Worm (Caenorhabditis elegans) whole organism, L3 larva: ENCODE measurements around the gene sec-31.

Experiments used
- aly-2 ChIP-seq: fragments of 150-350 bp; optimal IDR thresholded peaks from 2 replicates; lab custom pipeline; 2014; ENCODE audit warnings: missing biosample characterization, missing genetic modification characterization
- ama-1 ChIP-seq: fragments of 150-350 bp; optimal IDR thresholded peaks from 2 replicates; lab custom pipeline; 2018
- ceh-16 ChIP-seq: sonication (generic microtip); optimal IDR thresholded peaks from 2 replicates; lab custom pipeline; 2017; ENCODE audit warnings: missing biosample characterization, missing genetic modification characterization
- ceh-28 ChIP-seq: fragments of 150-350 bp; optimal IDR thresholded peaks from 2 replicates; lab custom pipeline; 2014; ENCODE audit warnings: missing biosample characterization, missing genetic modification reagents, missing genetic modification characterization
- egl-27 ChIP-seq: sonication (generic microtip); optimal IDR thresholded peaks from 4 replicates; lab custom pipeline; 2017; ENCODE audit warnings: missing biosample characterization, missing genetic modification reagents, missing genetic modification characterization
- egl-5 ChIP-seq: fragments of 150-350 bp; optimal IDR thresholded peaks from 2 replicates; lab custom pipeline; 2017; ENCODE audit warnings: missing biosample characterization, missing genetic modification reagents, missing genetic modification characterization, inconsistent platforms
- elt-1 ChIP-seq: fragments of 150-350 bp; optimal IDR thresholded peaks from 2 replicates; lab custom pipeline; 2014; ENCODE audit warnings: missing biosample characterization, missing genetic modification characterization
- elt-2 ChIP-seq: sonication (generic microtip); optimal IDR thresholded peaks from 2 replicates; lab custom pipeline; 2016; ENCODE audit warnings: missing genetic modification reagents, mild to moderate bottlenecking, missing genetic modification characterization, missing compliant biosample characterization
- elt-3 ChIP-seq, 3 experiments: fragments of 150-350 bp in 1 of 3; sonication (generic microtip) in 2 of 3; optimal IDR thresholded peaks; 2 replicates in 2 of 3; 4 replicates in 1 of 3; lab custom pipeline; 2014 to 2017; ENCODE audit warnings: missing biosample characterization in 3 of 3, missing genetic modification characterization in 3 of 3
- eor-1 ChIP-seq, 2 experiments: fragments of 150-350 bp; optimal IDR thresholded peaks; 2 replicates each; lab custom pipeline; 2014 to 2018; ENCODE audit warnings: missing biosample characterization in 2 of 2, missing genetic modification characterization in 2 of 2
- fos-1 ChIP-seq: fragments of 150-350 bp; optimal IDR thresholded peaks from 2 replicates; lab custom pipeline; 2014; ENCODE audit warnings: missing biosample characterization, missing genetic modification characterization
- hmg-11 ChIP-seq: sonication (generic microtip); optimal IDR thresholded peaks from 2 replicates; lab custom pipeline; 2016; ENCODE audit warnings: missing genetic modification characterization, missing compliant biosample characterization
- lin-15B ChIP-seq: fragments of 150-350 bp; optimal IDR thresholded peaks from 2 replicates; lab custom pipeline; 2014; ENCODE audit warnings: missing biosample characterization, missing genetic modification characterization
- lin-39 ChIP-seq: fragments of 150-350 bp; optimal IDR thresholded peaks from 2 replicates; lab custom pipeline; 2018; ENCODE audit warnings: missing biosample characterization, missing genetic modification reagents, missing genetic modification characterization
- lsy-12 ChIP-seq: sonication (generic microtip); optimal IDR thresholded peaks from 2 replicates; lab custom pipeline; 2016; ENCODE audit warnings: mild to moderate bottlenecking, missing genetic modification characterization, missing compliant biosample characterization
- nfya-1 ChIP-seq: sonication (generic microtip); optimal IDR thresholded peaks from 2 replicates; lab custom pipeline; 2017; ENCODE audit warnings: missing genetic modification characterization, mild to moderate bottlenecking, missing compliant biosample characterization, antibody characterized with exemption, moderate library complexity; ENCODE audit not compliant: insufficient read depth
- nhr-23 ChIP-seq: fragments of 150-350 bp; optimal IDR thresholded peaks from 2 replicates; lab custom pipeline; 2014; ENCODE audit warnings: missing biosample characterization, missing genetic modification reagents, missing genetic modification characterization
- nhr-237 ChIP-seq: fragments of 150-350 bp; optimal IDR thresholded peaks from 2 replicates; lab custom pipeline; 2014; ENCODE audit warnings: missing biosample characterization, missing genetic modification characterization
- nhr-43 ChIP-seq: sonication (generic microtip); optimal IDR thresholded peaks from 2 replicates; lab custom pipeline; 2016; ENCODE audit warnings: mild to moderate bottlenecking, missing genetic modification characterization, missing compliant biosample characterization; ENCODE audit not compliant: poor library complexity, severe bottlenecking
- nhr-76 ChIP-seq: fragments of 150-350 bp; sonication (generic microtip); optimal IDR thresholded peaks from 5 replicates; lab custom pipeline; 2014; ENCODE audit warnings: missing biosample characterization, missing genetic modification characterization
- nhr-77 ChIP-seq: fragments of 150-350 bp; optimal IDR thresholded peaks from 2 replicates; lab custom pipeline; 2014; ENCODE audit warnings: missing biosample characterization, missing genetic modification characterization
- pha-4 ChIP-seq: fragments of 150-350 bp; optimal IDR thresholded peaks from 2 replicates; lab custom pipeline; 2014; ENCODE audit warnings: missing biosample characterization, missing genetic modification reagents, missing genetic modification characterization
- pqm-1 ChIP-seq: fragments of 150-350 bp; optimal IDR thresholded peaks from 2 replicates; lab custom pipeline; 2017; ENCODE audit warnings: missing biosample characterization, missing genetic modification characterization, inconsistent platforms
- skn-1 ChIP-seq: fragments of 150-350 bp; optimal IDR thresholded peaks from 2 replicates; lab custom pipeline; 2014; ENCODE audit warnings: missing biosample characterization, missing genetic modification characterization
- snpc-4 ChIP-seq: fragments of 150-350 bp; optimal IDR thresholded peaks from 2 replicates; lab custom pipeline; 2014; ENCODE audit warnings: missing biosample characterization, missing genetic modification characterization
- tbx-2 ChIP-seq: sonication (generic microtip); optimal IDR thresholded peaks from 2 replicates; lab custom pipeline; 2016; ENCODE audit warnings: mild to moderate bottlenecking, missing genetic modification characterization, missing compliant biosample characterization
- zag-1 ChIP-seq: fragments of 150-350 bp; optimal IDR thresholded peaks from 2 replicates; lab custom pipeline; 2014; ENCODE audit warnings: missing biosample characterization, missing genetic modification characterization
- ztf-4 ChIP-seq: fragments of 150-350 bp; optimal IDR thresholded peaks from 2 replicates; lab custom pipeline; 2014; ENCODE audit warnings: missing biosample characterization, missing genetic modification characterization

The sec-31 gene

DNA sequence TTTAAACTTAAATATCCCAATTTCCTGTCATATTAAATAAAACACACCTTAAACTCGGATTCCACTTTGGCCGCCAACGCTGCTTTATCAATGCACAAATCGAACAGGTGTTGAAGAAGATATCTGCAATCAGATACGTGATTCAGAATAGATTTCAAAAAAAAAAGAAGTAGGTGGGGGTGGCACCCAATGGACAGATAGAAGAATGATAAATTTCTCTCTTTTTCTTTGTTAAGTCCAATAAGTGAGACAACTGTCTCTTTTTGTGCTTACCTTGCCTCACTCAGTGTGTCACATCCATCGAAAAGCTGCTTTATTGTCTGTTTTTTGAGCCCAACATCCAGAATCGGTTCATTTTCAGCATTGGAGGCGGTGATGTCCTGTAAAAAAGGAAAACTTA lies 20.8 kb downstream of the sec-31 start:
- no peak for TF ChIP-seq fos-1 (tag; lab: Kevin White, UChicago)
- peak; percentile 29 for TF ChIP-seq lin-39 (tag; lab: Kevin White, UChicago)
- TF ChIP-seq pqm-1 = no peak
- TF ChIP-seq pha-4 (tag; lab: Kevin White, UChicago) = no peak
- no peak for TF ChIP-seq zag-1 (tag; lab: Kevin White, UChicago)
- TF ChIP-seq nfya-1 (tag; lab: Kevin White, UChicago) = peak; percentile 13
- no peak for TF ChIP-seq ceh-28 (tag; lab: Kevin White, UChicago)
- TF ChIP-seq nhr-237 (tag; lab: Kevin White, UChicago) = no peak
- no peak for TF ChIP-seq eor-1 (tag; optimal IDR thresholded peaks at IDR 0.05; lab: Kevin White, UChicago)
- TF ChIP-seq ama-1 (lab: Kevin White, UChicago) = no peak
- TF ChIP-seq nhr-23 (tag; lab: Kevin White, UChicago) = no peak
- TF ChIP-seq ztf-4 (tag; lab: Kevin White, UChicago) = no peak
- TF ChIP-seq nhr-77 = no peak
- TF ChIP-seq, all 47 proteins: peak for 2

DNA sequence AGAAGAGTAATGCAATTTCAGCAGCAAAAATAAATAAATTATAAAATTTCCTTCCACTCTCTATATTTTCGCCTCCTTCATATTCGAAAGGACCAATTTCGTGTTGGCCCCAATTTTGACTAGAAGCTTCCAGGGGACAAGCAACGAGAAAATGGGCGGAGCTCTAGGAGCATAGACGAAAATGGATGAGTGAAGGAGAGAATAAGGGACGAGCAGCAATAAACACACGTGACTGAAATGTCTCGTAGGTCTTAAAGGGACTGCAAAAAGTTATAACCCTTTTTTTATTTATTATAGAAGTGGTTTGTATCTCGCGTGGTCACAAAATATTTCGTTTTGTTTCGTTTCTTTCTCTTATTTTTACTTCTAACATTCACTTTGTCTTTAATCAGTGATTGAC lies 21.8 kb downstream of the sec-31 start:
- TF ChIP-seq lin-39 (tag; lab: Kevin White, UChicago) = peak; percentile 62
- peak; percentile 41 for TF ChIP-seq nfya-1 (tag; lab: Kevin White, UChicago)
- TF ChIP-seq egl-5 (tag; lab: Kevin White, UChicago) = no peak

DNA sequence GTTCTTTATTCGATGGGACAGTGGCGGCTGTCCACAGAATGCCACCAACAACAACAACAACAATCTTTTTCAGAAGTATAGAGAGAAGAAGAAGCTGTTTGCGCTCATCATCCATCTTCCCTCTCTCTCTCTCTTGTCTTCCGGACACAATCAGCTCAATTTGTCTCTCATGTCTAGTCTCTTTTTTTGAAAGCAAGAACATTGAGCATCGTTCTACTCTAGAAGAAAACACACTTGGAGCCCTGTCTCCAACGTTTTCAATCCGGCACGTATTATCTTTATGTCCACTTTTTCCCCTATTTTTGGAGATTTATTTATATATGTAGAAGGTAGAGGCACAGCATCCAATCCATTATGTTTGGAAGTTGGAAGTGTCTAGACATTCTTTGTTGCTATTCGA lies 22.8 kb downstream of the sec-31 start:
- TF ChIP-seq lin-39 (tag; lab: Kevin White, UChicago) (peak; percentile 69), elt-3 (tag; optimal IDR thresholded peaks at IDR 0.05; lab: Kevin White, UChicago) (no peak)

- TF ChIP-seq elt-1 (tag; lab: Kevin White, UChicago) = peak; percentile 43
- TF ChIP-seq lsy-12 (tag; lab: Kevin White, UChicago) = no peak
- TF ChIP-seq nfya-1 (tag; lab: Kevin White, UChicago) = peak; percentile 7
- TF ChIP-seq nhr-76 (tag; lab: Kevin White, UChicago) = no peak
- TF ChIP-seq tbx-2 (tag; lab: Kevin White, UChicago) = no peak
- TF ChIP-seq lin-15B (tag; lab: Kevin White, UChicago) = no peak
Observed at ce11 chrIV:11347275-11347674, 24.3 kb downstream of the sec-31 start.

DNA sequence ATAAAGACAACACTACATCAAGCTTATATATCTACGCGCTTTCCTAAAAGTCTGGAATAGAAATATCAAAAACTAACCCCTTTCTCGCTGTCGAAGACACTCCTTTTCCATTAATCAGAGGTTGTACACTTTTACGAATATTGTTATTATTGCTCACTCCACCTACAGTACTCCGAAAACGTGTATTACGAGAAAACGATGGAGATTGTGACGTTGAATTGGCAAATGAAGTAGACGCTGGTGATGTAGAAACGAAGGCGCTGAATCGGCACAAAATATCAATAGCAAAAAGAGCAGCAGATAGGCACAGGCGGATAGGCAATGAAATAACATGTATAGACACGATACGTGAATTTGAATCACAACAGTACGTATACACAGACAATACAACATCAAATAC lies 27.3 kb downstream of the sec-31 start:
- TF ChIP-seq egl-27 (tag; lab: Kevin White, UChicago) (no peak), elt-2 (tag; lab: Kevin White, UChicago) (no peak), aly-2 (tag; lab: Kevin White, UChicago) (no peak), nhr-76 (tag; lab: Kevin White, UChicago) (no peak), nhr-237 (tag; lab: Kevin White, UChicago) (no peak), snpc-4 (no peak), nhr-23 (tag; lab: Kevin White, UChicago) (no peak)

DNA sequence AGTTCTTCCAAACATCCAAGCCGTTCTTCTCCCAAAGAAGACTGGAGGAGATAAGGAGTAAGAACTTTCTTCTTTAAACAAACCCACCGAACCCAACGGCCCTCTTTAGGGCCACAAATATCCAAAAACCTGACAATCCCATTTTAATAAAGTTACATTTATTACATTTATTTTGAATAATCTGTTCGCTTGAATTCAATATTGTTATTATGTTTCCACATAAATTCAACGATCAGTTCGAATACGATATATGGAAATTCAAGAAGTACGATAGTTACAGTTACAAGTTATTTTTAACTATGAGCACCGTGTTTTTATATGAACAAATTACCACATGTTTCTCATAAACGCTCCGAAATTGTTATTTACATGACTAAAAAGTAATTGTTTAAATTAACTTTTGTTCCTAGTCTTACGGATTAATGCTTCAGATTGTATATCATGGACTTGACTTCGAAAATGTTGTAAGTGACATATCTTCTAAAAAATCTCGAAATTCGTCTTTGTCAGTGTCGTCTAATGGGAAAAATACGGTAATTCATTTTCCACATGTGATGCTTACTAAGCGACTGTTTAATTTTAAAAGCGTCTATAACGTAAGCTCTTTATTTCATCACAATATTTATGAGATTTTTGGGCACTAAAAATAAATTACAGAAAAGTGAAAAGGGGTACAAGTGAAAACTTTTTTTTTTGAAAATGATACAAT lies 30.7 kb downstream of the sec-31 start:
- TF ChIP-seq ceh-28 (tag; lab: Kevin White, UChicago) (no peak), nhr-43 (tag; lab: Kevin White, UChicago) (no peak), skn-1 (tag; lab: Kevin White, UChicago) (no peak), egl-5 (tag; lab: Kevin White, UChicago) (no peak), hmg-11 (tag; lab: Kevin White, UChicago) (no peak), nhr-23 (tag; lab: Kevin White, UChicago) (no peak), nhr-76 (tag; lab: Kevin White, UChicago) (no peak), lin-39 (tag; lab: Kevin White, UChicago) (no peak), ceh-16 (no peak), ztf-4 (tag; lab: Kevin White, UChicago) (no peak)
